Worm (Caenorhabditis elegans): ENCODE data around the gene wrt-3.

DNA sequence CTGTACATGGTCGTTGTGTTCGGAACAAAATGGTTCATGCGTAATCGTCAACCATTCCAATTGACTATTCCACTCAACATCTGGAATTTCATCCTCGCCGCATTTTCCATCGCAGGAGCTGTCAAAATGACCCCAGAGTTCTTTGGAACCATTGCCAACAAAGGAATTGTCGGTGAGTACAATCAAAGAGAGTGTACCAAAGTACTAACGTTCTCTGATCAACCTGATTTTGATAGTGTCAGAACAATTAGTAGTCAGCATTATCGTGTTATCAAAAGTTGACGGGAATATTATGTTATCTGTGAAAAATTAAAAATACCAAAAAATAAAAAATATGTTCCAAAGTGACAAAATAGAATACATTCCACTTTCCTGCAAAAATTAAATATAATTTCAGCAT is 49.7 kb upstream of the wrt-3 start:
- no peak for TF ChIP-seq nhr-76 (tag; optimal IDR thresholded peaks at IDR 0.05)
- no peak for TF ChIP-seq nhr-11 (tag; optimal IDR thresholded peaks at IDR 0.05)
- TF ChIP-seq daf-12 (tag; optimal IDR thresholded peaks at IDR 0.05): no peak
- no peak for TF ChIP-seq aly-2 (tag; optimal IDR thresholded peaks at IDR 0.05)
- no peak for TF ChIP-seq elt-3 (tag; optimal IDR thresholded peaks at IDR 0.05)
- TF ChIP-seq nhr-77 (tag; optimal IDR thresholded peaks at IDR 0.05): no peak
- TF ChIP-seq egl-27 (tag; optimal IDR thresholded peaks at IDR 0.05): no peak
- no peak for TF ChIP-seq unc-62 (GFP tag; optimal IDR thresholded peaks at IDR 0.05)
- no peak for TF ChIP-seq ztf-4 (tag; optimal IDR thresholded peaks at IDR 0.05)
